Fruit fly (Drosophila melanogaster) Kc167 (cell line): ENCODE measurements around the gene Ref2.

ENCODE experiments used
- Myc ChIP-seq: fragments of >200 bp; optimal IDR thresholded peaks from 2 replicates; lab custom pipeline; 2017; ENCODE audit warnings: missing external identifiers
- Sin3A ChIP-seq: fragments of >200 bp; optimal IDR thresholded peaks from 2 replicates; lab custom pipeline; 2018; ENCODE audit warnings: missing external identifiers
- h ChIP-seq: fragments of >200 bp; optimal IDR thresholded peaks from 3 replicates; lab custom pipeline; 2018; ENCODE audit warnings: missing external identifiers
- psq ChIP-seq: fragments of >200 bp; optimal IDR thresholded peaks from 2 replicates; lab custom pipeline; 2017; ENCODE audit warnings: missing external identifiers

DNA sequence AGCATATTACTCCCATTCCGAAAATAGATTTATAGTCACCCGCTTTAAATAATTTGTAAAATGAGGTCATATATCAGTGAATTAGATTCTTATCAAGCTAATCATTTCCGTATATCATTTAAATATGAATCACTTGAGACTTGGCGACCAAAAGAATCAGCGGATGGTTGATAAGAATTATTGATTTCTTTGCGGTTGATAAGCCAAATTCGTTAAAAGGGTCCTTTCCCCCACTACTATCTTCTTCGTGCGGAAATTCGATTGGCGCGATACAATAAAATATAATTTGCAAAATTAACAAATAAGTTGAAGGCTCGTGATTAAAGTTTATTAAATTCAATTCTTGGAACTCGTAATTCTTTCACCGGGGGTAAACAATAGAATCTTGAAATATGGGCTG is 56.2 kb downstream of the Ref2 start:
- TF ChIP-seq psq (lab: Kevin White, UChicago) (no peak), h (lab: Kevin White, UChicago) (no peak), Myc (lab: Kevin White, UChicago) (no peak), Sin3A (lab: Kevin White, UChicago) (no peak)
